Fruit fly (Drosophila melanogaster) whole organism, embryonic: ENCODE data around the gene Snx17.

Experiments used
- Abd-B ChIP-seq: fragments of 200-800 bp; sonication (Bioruptor generic); optimal IDR thresholded peaks from 2 replicates; lab custom pipeline; 2018; ENCODE audit warnings: missing biosample characterization, mild to moderate bottlenecking, missing genetic modification characterization, moderate library complexity
- Aef1 ChIP-seq: fragments of 200-800 bp; sonication (Bioruptor generic); IDR thresholded peaks from 3 replicates; pipeline ENCODE4 v1.3.6; 2022; ENCODE audit warnings: missing biosample characterization, missing genetic modification characterization
- CG10565 ChIP-seq: fragments of 200-800 bp; sonication (Bioruptor generic); optimal IDR thresholded peaks from 3 replicates; lab custom pipeline; 2016; ENCODE audit warnings: missing biosample characterization, mild to moderate bottlenecking, missing genetic modification characterization
- CG11695 ChIP-seq: fragments of 200-800 bp; sonication (Bioruptor generic); IDR thresholded peaks from 3 replicates; pipeline ENCODE4 v1.3.6; 2022; ENCODE audit warnings: missing biosample characterization, missing genetic modification characterization
- CG11696 ChIP-seq: fragments of 200-800 bp; sonication (Bioruptor generic); IDR thresholded peaks from 2 replicates; pipeline ENCODE4 v1.3.6; 2022; ENCODE audit warnings: missing biosample characterization, missing genetic modification characterization
- CG13287 ChIP-seq: fragments of 200-800 bp; sonication (Bioruptor generic); IDR thresholded peaks from 2 replicates; pipeline ENCODE4 v1.3.6; 2022; ENCODE audit warnings: missing biosample characterization, missing genetic modification characterization; ENCODE audit not compliant: partially characterized antibody
- CG14014 ChIP-seq: fragments of 200-800 bp; sonication (Bioruptor generic); IDR thresholded peaks from 2 replicates; pipeline ENCODE4 v1.3.6; 2022; ENCODE audit warnings: missing biosample characterization, missing genetic modification characterization
- CG14710 ChIP-seq: fragments of 200-800 bp; sonication (Bioruptor generic); optimal IDR thresholded peaks from 3 replicates; lab custom pipeline; 2019; ENCODE audit warnings: missing biosample characterization, mild to moderate bottlenecking, missing genetic modification characterization, moderate library complexity
- CG15601 ChIP-seq: fragments of 200-800 bp; sonication (Bioruptor generic); optimal IDR thresholded peaks from 3 replicates; lab custom pipeline; 2019; ENCODE audit warnings: missing biosample characterization, mild to moderate bottlenecking, missing genetic modification characterization, moderate library complexity
- CG17829 ChIP-seq: fragments of 200-800 bp; optimal IDR thresholded peaks from 2 replicates; lab custom pipeline; 2019; ENCODE audit warnings: missing biosample characterization, mild to moderate bottlenecking, missing genetic modification characterization, moderate library complexity
- CG1792 ChIP-seq: fragments of 200-800 bp; sonication (Bioruptor generic); optimal IDR thresholded peaks from 2 replicates; lab custom pipeline; 2016; ENCODE audit warnings: missing biosample characterization, missing genetic modification characterization
- CG2116 ChIP-seq: fragments of 200-800 bp; sonication (Bioruptor generic); optimal IDR thresholded peaks from 3 replicates; lab custom pipeline; 2018; ENCODE audit warnings: missing biosample characterization, mild to moderate bottlenecking, missing genetic modification characterization
- CG2120 ChIP-seq: fragments of 200-800 bp; sonication (Bioruptor generic); optimal IDR thresholded peaks from 3 replicates; lab custom pipeline; 2016; ENCODE audit warnings: missing biosample characterization, missing genetic modification characterization
- CG30020 ChIP-seq: fragments of 200-800 bp; optimal IDR thresholded peaks from 2 replicates; lab custom pipeline; 2019; ENCODE audit warnings: missing biosample characterization, mild to moderate bottlenecking, missing genetic modification characterization, moderate library complexity
- CG34376 ChIP-seq: fragments of 200-800 bp; sonication (Bioruptor generic); optimal IDR thresholded peaks from 2 replicates; lab custom pipeline; 2018; ENCODE audit warnings: missing biosample characterization, mild to moderate bottlenecking, missing genetic modification characterization
- CG3995 ChIP-seq: fragments of 200-800 bp; sonication (Bioruptor generic); optimal IDR thresholded peaks from 3 replicates; lab custom pipeline; 2016; ENCODE audit warnings: missing biosample characterization, missing genetic modification characterization
- CG6689 ChIP-seq: fragments of 200-800 bp; sonication (Bioruptor generic); IDR thresholded peaks from 2 replicates; pipeline ENCODE4 v1.3.6; 2022; ENCODE audit warnings: missing biosample characterization, missing genetic modification characterization
- CG8359 ChIP-seq: fragments of 200-800 bp; sonication (Bioruptor generic); optimal IDR thresholded peaks from 2 replicates; lab custom pipeline; 2017; ENCODE audit warnings: missing biosample characterization, mild to moderate bottlenecking, missing genetic modification characterization, borderline replicate concordance
- CTCF ChIP-seq: fragments of 200-800 bp; sonication (Bioruptor generic); optimal IDR thresholded peaks from 2 replicates; lab custom pipeline; 2017; ENCODE audit warnings: missing biosample characterization, mild to moderate bottlenecking, missing genetic modification characterization, moderate library complexity
- Chrac-16 ChIP-seq: fragments of 200-800 bp; sonication (Bioruptor generic); optimal IDR thresholded peaks from 3 replicates; lab custom pipeline; 2016; ENCODE audit warnings: missing biosample characterization, missing genetic modification characterization
- Elba2 ChIP-seq: fragments of 200-800 bp; sonication (Bioruptor generic); optimal IDR thresholded peaks from 3 replicates; lab custom pipeline; 2016; ENCODE audit warnings: missing biosample characterization, missing genetic modification characterization
- Gsc ChIP-seq: fragments of 200-800 bp; sonication (Bioruptor generic); IDR thresholded peaks from 2 replicates; pipeline ENCODE4 v1.3.6; 2022; ENCODE audit warnings: missing biosample characterization, missing genetic modification characterization
- HLH4C ChIP-seq: fragments of 200-800 bp; sonication (Bioruptor generic); IDR thresholded peaks from 3 replicates; pipeline ENCODE4 v1.3.6; 2022; ENCODE audit warnings: missing biosample characterization, missing genetic modification characterization; ENCODE audit not compliant: partially characterized antibody
- Hmr ChIP-seq: fragments of 200-800 bp; sonication (Bioruptor generic); optimal IDR thresholded peaks from 3 replicates; lab custom pipeline; 2017; ENCODE audit warnings: mild to moderate bottlenecking, missing biosample characterization, missing genetic modification reagents, missing genetic modification characterization
- Hr39 ChIP-seq: fragments of >200 bp; optimal IDR thresholded peaks from 2 replicates; lab custom pipeline; 2017
- NfI ChIP-seq: fragments of 200-800 bp; sonication (Bioruptor generic); optimal IDR thresholded peaks from 3 replicates; lab custom pipeline; 2018; ENCODE audit warnings: missing biosample characterization, mild to moderate bottlenecking, missing genetic modification characterization, moderate library complexity
- Ptx1 ChIP-seq: fragments of 200-800 bp; sonication (Bioruptor generic); IDR thresholded peaks from 2 replicates; pipeline ENCODE4 v1.3.6; 2022; ENCODE audit warnings: missing biosample characterization, missing genetic modification characterization
- Scr ChIP-seq: fragments of 200-800 bp; sonication (Bioruptor generic); IDR thresholded peaks from 2 replicates; pipeline ENCODE4 v1.3.6; 2022; ENCODE audit warnings: missing biosample characterization, missing genetic modification characterization; ENCODE audit not compliant: partially characterized antibody
- Taf1 ChIP-seq: fragments of 200-800 bp; sonication (Bioruptor generic); IDR thresholded peaks from 2 replicates; pipeline ENCODE4 v1.3.6; 2022; ENCODE audit warnings: missing biosample characterization, missing genetic modification characterization
- ab ChIP-seq: fragments of 200-800 bp; sonication (Bioruptor generic); optimal IDR thresholded peaks from 2 replicates; lab custom pipeline; 2016; ENCODE audit warnings: missing biosample characterization, missing genetic modification characterization
- ara ChIP-seq: fragments of 200-800 bp; sonication (Bioruptor generic); IDR thresholded peaks from 2 replicates; pipeline ENCODE4 v1.3.6; 2022; ENCODE audit warnings: missing biosample characterization, missing genetic modification characterization
- chinmo ChIP-seq: fragments of 200-800 bp; sonication (Bioruptor generic); IDR thresholded peaks from 4 replicates; pipeline ENCODE4 v1.3.6; 2022; ENCODE audit warnings: missing biosample characterization, missing genetic modification characterization; ENCODE audit not compliant: partially characterized antibody
- dm ChIP-seq: fragments of 200-800 bp; sonication (Bioruptor generic); optimal IDR thresholded peaks from 3 replicates; lab custom pipeline; 2016; ENCODE audit warnings: missing biosample characterization, missing genetic modification characterization
- en ChIP-seq: fragments of 200-800 bp; sonication (Bioruptor generic); optimal IDR thresholded peaks from 2 replicates; lab custom pipeline; 2016; ENCODE audit warnings: missing biosample characterization, missing genetic modification characterization
- ftz-f1 ChIP-seq: fragments of 200-800 bp; sonication (Bioruptor generic); optimal IDR thresholded peaks from 2 replicates; lab custom pipeline; 2016; ENCODE audit warnings: missing biosample characterization, missing genetic modification characterization
- gcm2 ChIP-seq: fragments of 200-800 bp; sonication (Bioruptor generic); optimal IDR thresholded peaks from 2 replicates; lab custom pipeline; 2016; ENCODE audit warnings: missing biosample characterization, missing genetic modification characterization
- gt ChIP-seq: fragments of 200-800 bp; sonication (Bioruptor generic); IDR thresholded peaks from 2 replicates; pipeline ENCODE4 v1.3.6; 2022; ENCODE audit warnings: missing biosample characterization, missing genetic modification characterization
- her ChIP-seq: fragments of 200-800 bp; sonication (Bioruptor generic); optimal IDR thresholded peaks from 2 replicates; lab custom pipeline; 2016; ENCODE audit warnings: missing biosample characterization, missing genetic modification characterization
- hth ChIP-seq: fragments of >200 bp; optimal IDR thresholded peaks from 2 replicates; lab custom pipeline; 2017; ENCODE audit warnings: inconsistent platforms
- insv ChIP-seq, 2 experiments: fragments of 200-800 bp; sonication (Bioruptor generic); optimal IDR thresholded peaks; 3 replicates each; lab custom pipeline; 2016 to 2018; ENCODE audit warnings: missing biosample characterization in 2 of 2, missing genetic modification characterization in 2 of 2
- ken ChIP-seq: fragments of 200-800 bp; sonication (Bioruptor generic); IDR thresholded peaks from 3 replicates; pipeline ENCODE4 v1.3.6; 2022; ENCODE audit warnings: missing biosample characterization, missing genetic modification characterization
- lov ChIP-seq, 2 experiments: fragments of 200-800 bp in 1 of 2; fragments of >200 bp in 1 of 2; sonication (Bioruptor generic) in 1 of 2; IDR thresholded peaks in 1 of 2; optimal IDR thresholded peaks in 1 of 2; 2 replicates in 1 of 2; 3 replicates in 1 of 2; pipeline versions ENCODE4 v1.3.6 to Lab custom; 2017 to 2022; ENCODE audit warnings: missing biosample characterization in 1 of 2, missing genetic modification characterization in 1 of 2
- nom ChIP-seq: fragments of 200-800 bp; sonication (Bioruptor generic); optimal IDR thresholded peaks from 2 replicates; lab custom pipeline; 2017; ENCODE audit warnings: missing biosample characterization, missing genetic modification characterization, mild to moderate bottlenecking, moderate library complexity, missing genetic modification reagents
- onecut ChIP-seq: fragments of 200-800 bp; sonication (Bioruptor generic); IDR thresholded peaks from 2 replicates; pipeline ENCODE4 v1.3.6; 2022; ENCODE audit warnings: missing biosample characterization, missing genetic modification characterization
- pan ChIP-seq, 4 experiments: fragments of >200 bp in 3 of 4; fragments of 200-800 bp in 1 of 4; sonication (Bioruptor generic) in 1 of 4; optimal IDR thresholded peaks in 3 of 4; IDR thresholded peaks in 1 of 4; 2 replicates each; pipeline versions ENCODE4 v1.3.6 to Lab custom; 2017 to 2022; ENCODE audit warnings: missing biosample characterization in 2 of 4, missing genetic modification characterization in 2 of 4, mixed read lengths in 1 of 4
- peb ChIP-seq: fragments of 200-800 bp; sonication (Bioruptor generic); IDR thresholded peaks from 2 replicates; pipeline ENCODE4 v1.3.6; 2022; ENCODE audit warnings: missing biosample characterization, missing genetic modification characterization
- run ChIP-seq: fragments of 200-800 bp; sonication (Bioruptor generic); optimal IDR thresholded peaks from 3 replicates; lab custom pipeline; 2018; ENCODE audit warnings: missing biosample characterization, mild to moderate bottlenecking, missing genetic modification characterization
- slp2 ChIP-seq: fragments of 200-800 bp; sonication (Bioruptor generic); optimal IDR thresholded peaks from 2 replicates; lab custom pipeline; 2016; ENCODE audit warnings: missing biosample characterization, missing genetic modification characterization
- sob ChIP-seq: fragments of 200-800 bp; sonication (Bioruptor generic); IDR thresholded peaks from 2 replicates; pipeline ENCODE4 v1.3.6; 2022; ENCODE audit warnings: missing biosample characterization, missing genetic modification characterization
- trh ChIP-seq: fragments of 200-800 bp; sonication (Bioruptor generic); optimal IDR thresholded peaks from 2 replicates; lab custom pipeline; 2016; ENCODE audit warnings: missing biosample characterization, missing genetic modification characterization
- wdn ChIP-seq: fragments of 200-800 bp; sonication (Bioruptor generic); IDR thresholded peaks from 2 replicates; pipeline ENCODE4 v1.3.6; 2022; ENCODE audit warnings: missing biosample characterization, missing genetic modification characterization
- wor ChIP-seq: fragments of 200-800 bp; sonication (Bioruptor generic); IDR thresholded peaks from 2 replicates; pipeline ENCODE4 v1.3.6; 2022; ENCODE audit warnings: missing biosample characterization, missing genetic modification characterization

Gene Snx17

DNA sequence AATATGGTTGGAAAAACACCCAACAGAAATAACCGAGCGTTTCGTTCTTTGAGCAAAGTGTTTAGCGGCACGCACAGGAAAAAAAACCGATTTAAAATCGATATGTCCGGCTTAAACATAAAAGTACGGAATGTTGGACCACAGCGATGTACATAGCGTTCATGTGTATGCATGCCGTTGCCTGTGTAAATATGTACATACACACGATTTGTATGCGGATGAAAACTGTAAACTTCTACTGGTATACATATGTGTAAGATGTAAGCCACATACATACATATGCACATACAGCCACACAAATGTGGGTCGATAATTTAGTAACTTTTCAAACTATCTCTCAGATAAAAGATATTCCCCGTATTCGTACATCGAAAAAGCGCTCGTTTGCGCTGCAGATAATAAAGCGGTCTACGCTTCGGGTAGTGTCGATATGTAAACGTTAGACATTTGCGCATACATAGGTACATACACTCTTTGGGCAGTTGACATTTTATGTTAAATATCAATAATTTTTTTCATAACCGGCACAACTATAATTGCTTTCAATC, 43.0 kb upstream of the Snx17 start (continued):
- TF ChIP-seq peb (peak; percentile 33; the same call in 1 of the 2 replicates), CG1792 (GFP tag; lab: Kevin White, UChicago) (no peak), gcm2 (GFP tag; lab: Kevin White, UChicago) (no peak), CG8359 (GFP tag; lab: Kevin White, UChicago) (no peak), CTCF (GFP tag; lab: Kevin White, UChicago) (no peak), Hmr (GFP tag; lab: Kevin White, UChicago) (no peak), insv (GFP tag; optimal IDR thresholded peaks at IDR 0.05; lab: Kevin White, UChicago) (peak in 1 of 2 experiments; percentile 55), slp2 (no peak), CG11695 (GFP tag; lab: Robert Waterston, UW) (peak; percentile 55; the same call in 1 of the 3 replicates), CG6689 (no peak), nom (no peak), ken (GFP tag; lab: Robert Waterston, UW) (no peak), dm (GFP tag; lab: Kevin White, UChicago) (no peak), CG14014 (GFP tag; lab: Robert Waterston, UW) (peak; percentile 31; the same call in 1 of the 2 replicates), sob (no peak; the same call in 1 of the 2 replicates), CG13287 (GFP tag; lab: Robert Waterston, UW) (no peak), gt (GFP tag; lab: Robert Waterston, UW) (no peak), CG11696 (GFP tag; lab: Robert Waterston, UW) (no peak), en (GFP tag; lab: Kevin White, UChicago) (no peak), run (tag; lab: Kevin White, UChicago) (no peak), Hr39 (lab: Kevin White, UChicago) (no peak), pan (optimal IDR thresholded peaks at IDR 0.05; lab: Kevin White, UChicago) (no peak), pan (GFP tag; optimal IDR thresholded peaks at IDR 0.05 in 1 of 2, IDR thresholded peaks at IDR 0.05 in 1 of 2) (no peak), CG3995 (GFP tag; lab: Kevin White, UChicago) (no peak), onecut (GFP tag; lab: Robert Waterston, UW) (peak; percentile 80), Chrac-16 (GFP tag; lab: Kevin White, UChicago) (no peak), CG2116 (no peak), trh (GFP tag; lab: Kevin White, UChicago) (peak; percentile 20), chinmo (GFP tag; lab: Robert Waterston, UW) (no peak), ftz-f1 (GFP tag; lab: Kevin White, UChicago) (no peak), Taf1 (GFP tag; lab: Robert Waterston, UW) (no peak), CG15601 (tag; lab: Kevin White, UChicago) (no peak), NfI (GFP tag; lab: Kevin White, UChicago) (no peak), wor (GFP tag; lab: Robert Waterston, UW) (no peak), CG2120 (no peak), CG34376 (GFP tag; lab: Kevin White, UChicago) (peak; percentile 80), CG10565 (GFP tag; lab: Kevin White, UChicago) (no peak), Ptx1 (GFP tag; lab: Robert Waterston, UW) (no peak), ara (GFP tag; lab: Robert Waterston, UW) (no peak)

DNA sequence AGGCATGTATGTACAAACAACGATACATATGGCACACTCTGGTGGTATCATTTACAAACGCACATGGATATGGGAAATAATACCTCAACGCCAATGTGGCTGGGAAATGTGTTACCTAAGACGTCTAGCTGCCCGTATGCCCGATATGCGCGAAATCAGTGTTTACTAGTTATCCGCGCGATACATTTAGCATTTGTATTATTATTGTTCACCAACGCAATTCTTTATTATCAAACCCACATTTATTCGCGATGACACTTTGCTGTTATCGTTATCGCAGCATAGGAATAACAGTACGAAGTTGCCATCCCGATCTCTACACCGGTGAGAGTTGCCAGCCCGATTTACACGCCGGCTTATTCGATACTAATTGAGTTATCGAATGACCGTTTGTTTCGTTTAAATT, 40.0 kb upstream of the Snx17 start, which contains the start of gene chico:
TSS of gene chico (minus strand) at position 294 of the 406 bp plus-strand sequence.
- TF ChIP-seq Gsc: no peak
- no peak for TF ChIP-seq Abd-B (GFP tag; lab: Kevin White, UChicago)
- TF ChIP-seq CG17829 (tag; lab: Kevin White, UChicago): peak; percentile 53
- TF ChIP-seq HLH4C (GFP tag; lab: Robert Waterston, UW): peak; percentile 80
- TF ChIP-seq ab: no peak
- TF ChIP-seq hth (lab: Kevin White, UChicago): no peak
- peak; percentile 42 for TF ChIP-seq her
- TF ChIP-seq CG14710 (tag; lab: Kevin White, UChicago): peak; percentile 67
- TF ChIP-seq CG2120: peak; percentile 23
- no peak for TF ChIP-seq lov (optimal IDR thresholded peaks at IDR 0.05; lab: Kevin White, UChicago)
- no peak for TF ChIP-seq lov (GFP tag; IDR thresholded peaks at IDR 0.05; lab: Robert Waterston, UW)
- TF ChIP-seq Elba2 (GFP tag; lab: Kevin White, UChicago): no peak
- TF ChIP-seq wdn: no peak
- no peak for TF ChIP-seq Aef1 (GFP tag; lab: Robert Waterston, UW)
- peak; percentile 91 for TF ChIP-seq CG30020 (tag; lab: Kevin White, UChicago)
- peak; percentile 63 for TF ChIP-seq Scr (GFP tag; lab: Robert Waterston, UW)
